Fruit fly (Drosophila melanogaster) whole organism, embryonic: ENCODE data around the gene Rab9.

Source experiments
- Atf3 ChIP-seq: fragments of 200-800 bp; sonication (Bioruptor generic); optimal IDR thresholded peaks from 3 replicates; lab custom pipeline; 2016; ENCODE audit warnings: missing biosample characterization, missing genetic modification characterization
- Atf6 ChIP-seq: fragments of 200-800 bp; sonication (Bioruptor generic); IDR thresholded peaks from 2 replicates; pipeline ENCODE4 v1.3.6; 2022; ENCODE audit warnings: missing biosample characterization, missing genetic modification characterization
- Awh ChIP-seq: fragments of 200-800 bp; sonication (Bioruptor generic); IDR thresholded peaks from 2 replicates; pipeline ENCODE4, ENCODE4 v1.3.6; 2022; ENCODE audit warnings: missing biosample characterization, missing genetic modification characterization
- Bdp1 ChIP-seq: fragments of 200-800 bp; sonication (Bioruptor generic); optimal IDR thresholded peaks from 3 replicates; lab custom pipeline; 2016; ENCODE audit warnings: missing biosample characterization, missing genetic modification characterization
- CG10267 ChIP-seq: fragments of 200-800 bp; sonication (Bioruptor generic); optimal IDR thresholded peaks from 2 replicates; lab custom pipeline; 2018; ENCODE audit warnings: missing biosample characterization, mild to moderate bottlenecking, missing genetic modification characterization, moderate library complexity
- CG10654 ChIP-seq: fragments of 200-800 bp; sonication (Bioruptor generic); optimal IDR thresholded peaks from 2 replicates; lab custom pipeline; 2016; ENCODE audit warnings: missing biosample characterization, missing genetic modification characterization
- CG11560 ChIP-seq: fragments of 200-800 bp; sonication (Bioruptor generic); IDR thresholded peaks from 3 replicates; pipeline ENCODE4 v1.3.6; 2022; ENCODE audit warnings: missing biosample characterization, missing genetic modification characterization
- CG12104 ChIP-seq: fragments of 200-800 bp; sonication (Bioruptor generic); optimal IDR thresholded peaks from 3 replicates; lab custom pipeline; 2016; ENCODE audit warnings: missing biosample characterization, missing genetic modification characterization
- CG12155 ChIP-seq: fragments of 200-800 bp; sonication (Bioruptor generic); optimal IDR thresholded peaks from 3 replicates; lab custom pipeline; 2016; ENCODE audit warnings: missing biosample characterization, missing genetic modification characterization
- CG13296 ChIP-seq: fragments of 200-800 bp; sonication (Bioruptor generic); optimal IDR thresholded peaks from 3 replicates; lab custom pipeline; 2018; ENCODE audit warnings: missing biosample characterization, mild to moderate bottlenecking, missing genetic modification characterization
- CG1602 ChIP-seq: fragments of 200-800 bp; sonication (Bioruptor generic); optimal IDR thresholded peaks from 3 replicates; lab custom pipeline; 2016; ENCODE audit warnings: missing biosample characterization, missing genetic modification characterization
- CG17802 ChIP-seq: fragments of 200-800 bp; sonication (Bioruptor generic); optimal IDR thresholded peaks from 2 replicates; lab custom pipeline; 2018; ENCODE audit warnings: missing biosample characterization, mild to moderate bottlenecking, missing genetic modification characterization, moderate library complexity
- CG32767 ChIP-seq: fragments of 200-800 bp; sonication (Bioruptor generic); IDR thresholded peaks from 2 replicates; pipeline ENCODE4 v1.3.6; 2022; ENCODE audit warnings: missing biosample characterization, missing genetic modification characterization
- CG42726 ChIP-seq: fragments of 200-800 bp; sonication (Bioruptor generic); IDR thresholded peaks from 2 replicates; pipeline ENCODE4 v1.3.6; 2022; ENCODE audit warnings: missing biosample characterization, missing genetic modification characterization; ENCODE audit not compliant: partially characterized antibody
- CG5953 ChIP-seq: fragments of 200-800 bp; sonication (Bioruptor generic); IDR thresholded peaks from 2 replicates; pipeline ENCODE4 v1.3.6; 2022; ENCODE audit warnings: missing biosample characterization, missing genetic modification characterization
- CG6683 ChIP-seq: fragments of 200-800 bp; sonication (Bioruptor generic); optimal IDR thresholded peaks from 2 replicates; lab custom pipeline; 2017; ENCODE audit warnings: missing biosample characterization, mild to moderate bottlenecking, missing genetic modification characterization, missing genetic modification reagents
- CG6854 ChIP-seq: fragments of 200-800 bp; sonication (Bioruptor generic); optimal IDR thresholded peaks from 3 replicates; lab custom pipeline; 2017; ENCODE audit warnings: missing biosample characterization, mild to moderate bottlenecking, missing genetic modification characterization
- CG9817 ChIP-seq: fragments of 200-800 bp; sonication (Bioruptor generic); optimal IDR thresholded peaks from 2 replicates; lab custom pipeline; 2018; ENCODE audit warnings: missing biosample characterization, mild to moderate bottlenecking, missing genetic modification characterization, moderate library complexity
- CrebB ChIP-seq: fragments of 200-800 bp; sonication (Bioruptor generic); optimal IDR thresholded peaks from 3 replicates; lab custom pipeline; 2018; ENCODE audit warnings: missing biosample characterization, mild to moderate bottlenecking, missing genetic modification characterization
- Elba2 ChIP-seq: fragments of 200-800 bp; sonication (Bioruptor generic); optimal IDR thresholded peaks from 3 replicates; lab custom pipeline; 2016; ENCODE audit warnings: missing biosample characterization, missing genetic modification characterization
- HHEX ChIP-seq: fragments of 200-800 bp; sonication (Bioruptor generic); optimal IDR thresholded peaks from 3 replicates; lab custom pipeline; 2017; ENCODE audit warnings: missing biosample characterization, mild to moderate bottlenecking, missing genetic modification characterization, missing genetic modification reagents
- HLH54F ChIP-seq: fragments of 200-800 bp; sonication (Bioruptor generic); optimal IDR thresholded peaks from 3 replicates; lab custom pipeline; 2016; ENCODE audit warnings: missing biosample characterization, missing genetic modification characterization
- HLHmδ ChIP-seq: fragments of 200-800 bp; sonication (Bioruptor generic); optimal IDR thresholded peaks from 2 replicates; lab custom pipeline; 2018; ENCODE audit warnings: missing biosample characterization, mild to moderate bottlenecking, missing genetic modification characterization, moderate library complexity
- HmgD ChIP-seq: fragments of 200-800 bp; sonication (Bioruptor generic); optimal IDR thresholded peaks from 3 replicates; lab custom pipeline; 2016; ENCODE audit warnings: missing biosample characterization, missing genetic modification characterization
- Hmx ChIP-seq: fragments of 200-800 bp; sonication (Bioruptor generic); optimal IDR thresholded peaks from 2 replicates; lab custom pipeline; 2016; ENCODE audit warnings: missing biosample characterization, missing genetic modification characterization
- Lim3 ChIP-seq: fragments of 200-800 bp; sonication (Bioruptor generic); IDR thresholded peaks from 2 replicates; pipeline ENCODE4 v1.3.6; 2022; ENCODE audit warnings: missing biosample characterization, missing genetic modification characterization
- Meics ChIP-seq: fragments of 200-800 bp; sonication (Bioruptor generic); optimal IDR thresholded peaks from 2 replicates; lab custom pipeline; 2017; ENCODE audit warnings: missing biosample characterization, mild to moderate bottlenecking, missing genetic modification characterization
- Nf-YC ChIP-seq: fragments of 200-800 bp; optimal IDR thresholded peaks from 3 replicates; lab custom pipeline; 2019; ENCODE audit warnings: missing biosample characterization, mild to moderate bottlenecking, missing genetic modification characterization, moderate library complexity
- Vsx1 ChIP-seq: fragments of 200-800 bp; sonication (Bioruptor generic); optimal IDR thresholded peaks from 2 replicates; lab custom pipeline; 2017; ENCODE audit warnings: missing biosample characterization, mild to moderate bottlenecking, missing genetic modification characterization, missing genetic modification reagents
- Xbp1 ChIP-seq: fragments of 200-800 bp; sonication (Bioruptor generic); optimal IDR thresholded peaks from 3 replicates; lab custom pipeline; 2016; ENCODE audit warnings: missing biosample characterization, mild to moderate bottlenecking, missing genetic modification characterization
- bigmax ChIP-seq: fragments of 200-800 bp; sonication (Bioruptor generic); optimal IDR thresholded peaks from 2 replicates; lab custom pipeline; 2018; ENCODE audit warnings: missing biosample characterization, mild to moderate bottlenecking, missing genetic modification characterization
- chm ChIP-seq: fragments of 200-800 bp; sonication (Bioruptor generic); IDR thresholded peaks from 2 replicates; pipeline ENCODE4 v1.3.6; 2022; ENCODE audit warnings: missing biosample characterization, missing genetic modification characterization
- danr ChIP-seq: fragments of 200-800 bp; sonication (Bioruptor generic); IDR thresholded peaks from 2 replicates; pipeline ENCODE4 v1.3.6; 2022; ENCODE audit warnings: missing biosample characterization, missing genetic modification characterization
- dm ChIP-seq: fragments of 200-800 bp; sonication (Bioruptor generic); optimal IDR thresholded peaks from 3 replicates; lab custom pipeline; 2016; ENCODE audit warnings: missing biosample characterization, missing genetic modification characterization
- dpn ChIP-seq, 2 experiments: fragments of 200-800 bp; sonication (Bioruptor generic); optimal IDR thresholded peaks; 3 replicates each; lab custom pipeline; 2016; ENCODE audit warnings: missing biosample characterization in 2 of 2, missing genetic modification characterization in 2 of 2
- fd64A ChIP-seq: fragments of 200-800 bp; sonication (Bioruptor generic); optimal IDR thresholded peaks from 3 replicates; lab custom pipeline; 2018; ENCODE audit warnings: missing biosample characterization, mild to moderate bottlenecking, missing genetic modification characterization
- gcm2 ChIP-seq: fragments of 200-800 bp; sonication (Bioruptor generic); optimal IDR thresholded peaks from 2 replicates; lab custom pipeline; 2016; ENCODE audit warnings: missing biosample characterization, missing genetic modification characterization
- jing ChIP-seq: fragments of 200-800 bp; sonication (Bioruptor generic); optimal IDR thresholded peaks from 2 replicates; lab custom pipeline; 2018; ENCODE audit warnings: missing biosample characterization, mild to moderate bottlenecking, missing genetic modification characterization
- lbe ChIP-seq: fragments of 200-800 bp; sonication (Bioruptor generic); optimal IDR thresholded peaks from 2 replicates; lab custom pipeline; 2016; ENCODE audit warnings: missing biosample characterization, mild to moderate bottlenecking, missing genetic modification characterization
- lmd ChIP-seq: fragments of 200-800 bp; sonication (Bioruptor generic); IDR thresholded peaks from 2 replicates; pipeline ENCODE4 v1.3.6; 2022; ENCODE audit warnings: missing biosample characterization, missing genetic modification characterization
- org-1 ChIP-seq: fragments of 200-800 bp; sonication (Bioruptor generic); optimal IDR thresholded peaks from 2 replicates; lab custom pipeline; 2017; ENCODE audit warnings: missing biosample characterization, missing genetic modification characterization
- pita ChIP-seq: fragments of 200-800 bp; sonication (Bioruptor generic); optimal IDR thresholded peaks from 2 replicates; lab custom pipeline; 2017; ENCODE audit warnings: missing biosample characterization, mild to moderate bottlenecking, missing genetic modification characterization
- pros ChIP-seq: fragments of 200-800 bp; sonication (Bioruptor generic); optimal IDR thresholded peaks from 3 replicates; lab custom pipeline; 2019; ENCODE audit warnings: missing biosample characterization, mild to moderate bottlenecking, missing genetic modification characterization, moderate library complexity
- salm ChIP-seq: fragments of 200-800 bp; sonication (Bioruptor generic); optimal IDR thresholded peaks from 2 replicates; lab custom pipeline; 2018; ENCODE audit warnings: missing biosample characterization, mild to moderate bottlenecking, missing genetic modification characterization
- scrt ChIP-seq: fragments of 200-800 bp; sonication (Bioruptor generic); optimal IDR thresholded peaks from 2 replicates; lab custom pipeline; 2018; ENCODE audit warnings: missing biosample characterization, mild to moderate bottlenecking, missing genetic modification characterization, moderate library complexity
- sens ChIP-seq: fragments of 200-800 bp; sonication (Bioruptor generic); peaks from one replicate; lab custom pipeline; 2016; ENCODE audit warnings: missing biosample characterization, missing genetic modification characterization
- sim ChIP-seq: fragments of 200-800 bp; sonication (Bioruptor generic); IDR thresholded peaks from 2 replicates; pipeline ENCODE4 v1.3.6; 2022; ENCODE audit warnings: missing biosample characterization, missing genetic modification characterization
- tll ChIP-seq, 2 experiments: fragments of 200-800 bp in 1 of 2; fragments of >200 bp in 1 of 2; sonication (Bioruptor generic) in 1 of 2; optimal IDR thresholded peaks; 2 replicates each; lab custom pipeline; 2017 to 2019; ENCODE audit warnings: missing biosample characterization in 2 of 2, missing genetic modification characterization in 2 of 2, mild to moderate bottlenecking in 1 of 2, moderate library complexity in 1 of 2
- yki ChIP-seq: fragments of >200 bp; optimal IDR thresholded peaks from 3 replicates; lab custom pipeline; 2018

Gene Rab9

dm6 chr2L:19398317-19399234 lies 33.8 kb upstream of the Rab9 start, which contains the start of gene CG17544 (continued):
- TF ChIP-seq Atf3 (GFP tag; lab: Kevin White, UChicago) (no peak), CG13296 (peak; percentile 81), chm (GFP tag; lab: Robert Waterston, UW) (peak; percentile 66), HHEX (peak; percentile 83), Nf-YC (tag; lab: Kevin White, UChicago) (peak; percentile 80), CG32767 (GFP tag; lab: Robert Waterston, UW) (0 out of 2 replicates have a peak, but pooled peaks have one; percentile 32), CG12104 (GFP tag; lab: Kevin White, UChicago) (peak; percentile 52), jing (GFP tag; lab: Kevin White, UChicago) (no peak), HLH54F (GFP tag; lab: Kevin White, UChicago) (peak; percentile 35), CG1602 (GFP tag; lab: Kevin White, UChicago) (peak; percentile 72), salm (tag; lab: Kevin White, UChicago) (peak; percentile 28), Awh (GFP tag; lab: Robert Waterston, UW) (no peak), CG42726 (no peak), Meics (GFP tag; lab: Kevin White, UChicago) (peak; percentile 88), Atf6 (GFP tag; lab: Robert Waterston, UW) (peak; percentile 57), fd64A (GFP tag; lab: Kevin White, UChicago) (peak; percentile 21), danr (GFP tag; lab: Robert Waterston, UW) (peak; percentile 41; the same call in 1 of the 2 replicates), CG9817 (tag; lab: Kevin White, UChicago) (peak; percentile 74), HmgD (GFP tag; lab: Kevin White, UChicago) (no peak), CG6854 (GFP tag; lab: Kevin White, UChicago) (peak; percentile 73), Vsx1 (GFP tag; lab: Kevin White, UChicago) (peak; percentile 53), CG10267 (tag; lab: Kevin White, UChicago) (peak; percentile 83), Xbp1 (GFP tag; lab: Kevin White, UChicago) (peak; percentile 67), Bdp1 (no peak), CG12155 (peak; percentile 54), pita (GFP tag; lab: Kevin White, UChicago) (no peak), bigmax (GFP tag; lab: Kevin White, UChicago) (no peak), scrt (GFP tag; lab: Kevin White, UChicago) (peak; percentile 88), Elba2 (GFP tag; lab: Kevin White, UChicago) (no peak), lmd (GFP tag; lab: Robert Waterston, UW) (peak; percentile 51; the same call in 1 of the 2 replicates), CG17802 (tag; lab: Kevin White, UChicago) (peak; percentile 4), CG6683 (peak; percentile 78), sens (GFP tag; lab: Kevin White, UChicago) (peak; percentile 84), CG5953 (no peak; the same call in 1 of the 2 replicates), org-1 (GFP tag; lab: Kevin White, UChicago) (peak; percentile 20), Hmx (GFP tag; lab: Kevin White, UChicago) (no peak), sim (GFP tag; lab: Robert Waterston, UW) (no peak), gcm2 (GFP tag; lab: Kevin White, UChicago) (no peak), CG10654 (GFP tag; lab: Kevin White, UChicago) (peak; percentile 70), dpn (GFP tag; optimal IDR thresholded peaks at IDR 0.05; lab: Kevin White, UChicago) (peak; percentile 33 to 73), yki (lab: Kevin White, UChicago) (no peak), CrebB (tag; lab: Kevin White, UChicago) (no peak), lbe (GFP tag; lab: Kevin White, UChicago) (peak; percentile 29), Lim3 (GFP tag; lab: Robert Waterston, UW) (no peak), CG11560 (tag; lab: Robert Waterston, UW) (0 out of 3 replicates have a peak, but pooled peaks have one; percentile 8), dm (GFP tag; lab: Kevin White, UChicago) (no peak), tll (GFP tag; optimal IDR thresholded peaks at IDR 0.05; lab: Kevin White, UChicago) (no peak), pros (peak; percentile 54), HLHmδ (GFP tag; lab: Kevin White, UChicago) (peak; percentile 4)
